Fruit fly (Drosophila melanogaster): Measurements from ENCODE around the gene tHMG2.

DNA sequence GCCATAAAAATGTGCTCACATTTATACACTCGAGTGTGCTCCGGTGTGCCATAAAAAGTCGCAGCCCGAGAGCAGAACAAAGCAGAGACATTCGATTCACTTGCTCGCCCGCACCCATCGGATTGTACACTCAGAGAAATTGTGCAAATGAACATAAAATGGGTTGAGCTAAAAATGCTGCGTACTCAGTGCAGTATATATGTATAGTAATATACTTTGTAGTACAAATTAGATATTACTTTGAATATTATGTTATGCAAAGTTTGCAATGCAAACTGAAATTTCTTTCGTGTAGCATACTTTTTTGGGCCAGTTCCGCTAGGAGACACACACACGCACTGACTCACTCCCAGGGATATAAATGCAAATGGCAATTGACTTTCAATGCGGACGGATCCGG is 10.9 kb downstream of the tHMG2 start:
- TF ChIP-seq CG17806 (tag; optimal IDR thresholded peaks at IDR 0.05) = no peak
- no peak for TF ChIP-seq D1 (tag; optimal IDR thresholded peaks at IDR 0.05)
- TF ChIP-seq CG34367 (tag; optimal IDR thresholded peaks at IDR 0.05) = no peak
- TF ChIP-seq CG4496 (GFP tag; IDR thresholded peaks at IDR 0.05) = no peak
- no peak for TF ChIP-seq Snoo (tag; optimal IDR thresholded peaks at IDR 0.05)

Measured in whole organism, pupa.